Worm (Caenorhabditis elegans) whole organism, late embryonic: ENCODE data around the gene C05G5.5.

Experiments
- C08G9.2 ChIP-seq: sonication (generic microtip); optimal IDR thresholded peaks from 2 replicates; lab custom pipeline; 2016; ENCODE audit warnings: mild to moderate bottlenecking, missing genetic modification characterization, moderate library complexity, missing compliant biosample characterization
- C38D4.7 ChIP-seq: fragments of 200-800 bp; sonication (Bioruptor generic); optimal IDR thresholded peaks from 2 replicates; lab custom pipeline; 2018; ENCODE audit warnings: mild to moderate bottlenecking, missing genetic modification characterization, moderate library complexity, missing compliant biosample characterization
- K09A11.1 ChIP-seq: sonication (generic microtip); optimal IDR thresholded peaks from 2 replicates; lab custom pipeline; 2017; ENCODE audit warnings: antibody characterized with exemption, mild to moderate bottlenecking, missing genetic modification characterization, missing compliant biosample characterization; ENCODE audit not compliant: insufficient read depth
- Y22D7AL.16 ChIP-seq: sonication (generic microtip); optimal IDR thresholded peaks from 2 replicates; lab custom pipeline; 2016; ENCODE audit warnings: missing genetic modification characterization, missing compliant biosample characterization
- ahr-1 ChIP-seq: sonication (generic microtip); optimal IDR thresholded peaks from 2 replicates; lab custom pipeline; 2016; ENCODE audit warnings: missing genetic modification characterization, missing compliant biosample characterization
- ceh-14 ChIP-seq: sonication (generic microtip); optimal IDR thresholded peaks from 2 replicates; lab custom pipeline; 2016; ENCODE audit warnings: missing genotype, missing genetic modification characterization, missing compliant biosample characterization
- ceh-19 ChIP-seq: fragments of 200-800 bp; sonication (Bioruptor generic); optimal IDR thresholded peaks from 2 replicates; lab custom pipeline; 2018; ENCODE audit warnings: mild to moderate bottlenecking, missing genetic modification characterization, missing compliant biosample characterization
- ceh-2 ChIP-seq: sonication (generic microtip); optimal IDR thresholded peaks from 2 replicates; lab custom pipeline; 2016; ENCODE audit warnings: missing genotype, missing genetic modification characterization, missing compliant biosample characterization
- ceh-24 ChIP-seq: sonication (generic microtip); optimal IDR thresholded peaks from 2 replicates; lab custom pipeline; 2016; ENCODE audit warnings: mild to moderate bottlenecking, missing genetic modification characterization, missing compliant biosample characterization
- ceh-30 ChIP-seq: fragments of 150-350 bp; optimal IDR thresholded peaks from 2 replicates; lab custom pipeline; 2014; ENCODE audit warnings: missing biosample characterization, missing genetic modification characterization
- ceh-31 ChIP-seq: sonication (generic microtip); optimal IDR thresholded peaks from 2 replicates; lab custom pipeline; 2016; ENCODE audit warnings: missing genetic modification characterization, missing compliant biosample characterization
- ceh-34 ChIP-seq: sonication (generic microtip); optimal IDR thresholded peaks from 2 replicates; lab custom pipeline; 2016; ENCODE audit warnings: mild to moderate bottlenecking, missing genetic modification characterization, missing compliant biosample characterization
- ceh-45 ChIP-seq: fragments of 200-800 bp; sonication (Bioruptor generic); IDR thresholded peaks from 2 replicates; pipeline ENCODE4 v1.3.6; 2022; ENCODE audit warnings: missing genetic modification reagents, missing genetic modification characterization, missing compliant biosample characterization
- ceh-6 ChIP-seq: fragments of 200-800 bp; sonication (Bioruptor generic); optimal IDR thresholded peaks from 2 replicates; lab custom pipeline; 2018; ENCODE audit warnings: mild to moderate bottlenecking, missing genetic modification characterization, missing compliant biosample characterization
- ceh-9 ChIP-seq: sonication (generic microtip); optimal IDR thresholded peaks from 2 replicates; lab custom pipeline; 2016; ENCODE audit warnings: mild to moderate bottlenecking, missing genetic modification characterization, inconsistent platforms, missing compliant biosample characterization
- che-1 ChIP-seq: sonication (generic microtip); optimal IDR thresholded peaks from 2 replicates; lab custom pipeline; 2016; ENCODE audit warnings: mild to moderate bottlenecking, missing genetic modification characterization, missing compliant biosample characterization
- dmd-4 ChIP-seq: sonication (generic microtip); optimal IDR thresholded peaks from 2 replicates; lab custom pipeline; 2016; ENCODE audit warnings: borderline replicate concordance, missing genetic modification characterization, missing compliant biosample characterization
- elt-2 ChIP-seq: sonication (generic microtip); optimal IDR thresholded peaks from 2 replicates; lab custom pipeline; 2016; ENCODE audit warnings: missing genetic modification reagents, missing genetic modification characterization, missing compliant biosample characterization
- elt-4 ChIP-seq: sonication (generic microtip); optimal IDR thresholded peaks from 2 replicates; lab custom pipeline; 2016; ENCODE audit warnings: missing genetic modification characterization, missing compliant biosample characterization
- ets-4 ChIP-seq: sonication (generic microtip); optimal IDR thresholded peaks from 2 replicates; lab custom pipeline; 2016; ENCODE audit warnings: missing genetic modification characterization, missing compliant biosample characterization
- eyg-1 ChIP-seq: sonication (generic microtip); optimal IDR thresholded peaks from 2 replicates; lab custom pipeline; 2016; ENCODE audit warnings: missing genotype, missing genetic modification characterization, missing compliant biosample characterization
- fax-1 ChIP-seq: sonication (generic microtip); optimal IDR thresholded peaks from 2 replicates; lab custom pipeline; 2016; ENCODE audit warnings: missing genotype, missing genetic modification characterization, missing compliant biosample characterization
- fkh-10 ChIP-seq: fragments of 150-350 bp; optimal IDR thresholded peaks from 2 replicates; lab custom pipeline; 2014; ENCODE audit warnings: missing biosample characterization, missing genetic modification reagents, missing genetic modification characterization
- fkh-6 ChIP-seq: sonication (generic microtip); optimal IDR thresholded peaks from 2 replicates; lab custom pipeline; 2016; ENCODE audit warnings: missing genetic modification characterization, missing compliant biosample characterization
- hlh-13 ChIP-seq: fragments of 200-800 bp; sonication (Bioruptor generic); optimal IDR thresholded peaks from 2 replicates; lab custom pipeline; 2018; ENCODE audit warnings: mild to moderate bottlenecking, missing genetic modification characterization, missing compliant biosample characterization
- hlh-30 ChIP-seq: sonication (generic microtip); optimal IDR thresholded peaks from 2 replicates; lab custom pipeline; 2017; ENCODE audit warnings: antibody characterized with exemption, missing genetic modification characterization, missing compliant biosample characterization; ENCODE audit not compliant: insufficient read depth
- lim-6 ChIP-seq: sonication (generic microtip); optimal IDR thresholded peaks from 2 replicates; lab custom pipeline; 2016; ENCODE audit warnings: missing genetic modification characterization, missing compliant biosample characterization
- madf-2 ChIP-seq: sonication (generic microtip); optimal IDR thresholded peaks from 2 replicates; lab custom pipeline; 2017; ENCODE audit warnings: missing genetic modification characterization, missing compliant biosample characterization
- nfya-1 ChIP-seq: sonication (generic microtip); optimal IDR thresholded peaks from 2 replicates; lab custom pipeline; 2017; ENCODE audit warnings: missing genetic modification characterization, mild to moderate bottlenecking, missing compliant biosample characterization, antibody characterized with exemption, moderate library complexity
- nhr-11 ChIP-seq: fragments of 150-350 bp; optimal IDR thresholded peaks from 2 replicates; lab custom pipeline; 2014; ENCODE audit warnings: missing biosample characterization, missing genetic modification characterization
- nhr-232 ChIP-seq: sonication (generic microtip); optimal IDR thresholded peaks from 2 replicates; lab custom pipeline; 2016; ENCODE audit warnings: missing genetic modification characterization, missing compliant biosample characterization
- odd-2 ChIP-seq: sonication (generic microtip); optimal IDR thresholded peaks from 2 replicates; lab custom pipeline; 2017; ENCODE audit warnings: antibody characterized with exemption, mild to moderate bottlenecking, missing genetic modification characterization, missing compliant biosample characterization
- pag-3 ChIP-seq: sonication (generic microtip); optimal IDR thresholded peaks from 2 replicates; lab custom pipeline; 2016; ENCODE audit warnings: missing compliant biosample characterization, missing genetic modification characterization, borderline replicate concordance
- pat-9 ChIP-seq: fragments of 200-800 bp; sonication (Bioruptor generic); optimal IDR thresholded peaks from 2 replicates; lab custom pipeline; 2018; ENCODE audit warnings: mild to moderate bottlenecking, missing genetic modification characterization, moderate library complexity, missing compliant biosample characterization
- pax-1 ChIP-seq: fragments of 150-350 bp; optimal IDR thresholded peaks from 2 replicates; lab custom pipeline; 2014; ENCODE audit warnings: missing biosample characterization, missing genetic modification characterization
- pha-2 ChIP-seq: sonication (generic microtip); optimal IDR thresholded peaks from 2 replicates; lab custom pipeline; 2017; ENCODE audit warnings: mild to moderate bottlenecking, missing genetic modification characterization, missing compliant biosample characterization
- ref-2 ChIP-seq: sonication (generic microtip); optimal IDR thresholded peaks from 2 replicates; lab custom pipeline; 2016; ENCODE audit warnings: missing genetic modification characterization, missing compliant biosample characterization
- sdc-2 ChIP-seq: sonication (generic microtip); optimal IDR thresholded peaks from 2 replicates; lab custom pipeline; 2016; ENCODE audit warnings: missing genotype, missing genetic modification characterization, missing compliant biosample characterization
- sox-2 ChIP-seq: fragments of 200-800 bp; sonication (Bioruptor generic); IDR thresholded peaks from 2 replicates; pipeline ENCODE4 v1.3.6; 2022; ENCODE audit warnings: missing genetic modification reagents, missing genetic modification characterization, missing compliant biosample characterization
- sox-4 ChIP-seq: sonication (generic microtip); optimal IDR thresholded peaks from 2 replicates; lab custom pipeline; 2017; ENCODE audit warnings: mild to moderate bottlenecking, missing genetic modification characterization, inconsistent platforms, missing compliant biosample characterization
- syd-9 ChIP-seq: sonication (generic microtip); optimal IDR thresholded peaks from 2 replicates; lab custom pipeline; 2016; ENCODE audit warnings: mild to moderate bottlenecking, missing genetic modification characterization, moderate library complexity, missing compliant biosample characterization
- tbx-2 ChIP-seq: sonication (generic microtip); optimal IDR thresholded peaks from 2 replicates; lab custom pipeline; 2016; ENCODE audit warnings: missing genetic modification characterization, missing compliant biosample characterization
- unc-55 ChIP-seq: sonication (generic microtip); optimal IDR thresholded peaks from 2 replicates; lab custom pipeline; 2017; ENCODE audit warnings: missing biosample characterization, missing genetic modification reagents, missing genetic modification characterization
- unc-86 ChIP-seq: sonication (generic microtip); optimal IDR thresholded peaks from 2 replicates; lab custom pipeline; 2016; ENCODE audit warnings: missing genetic modification characterization, missing compliant biosample characterization
- ztf-16 ChIP-seq: sonication (generic microtip); optimal IDR thresholded peaks from 2 replicates; lab custom pipeline; 2017; ENCODE audit warnings: missing genetic modification characterization, missing compliant biosample characterization

The C05G5.5 gene

DNA sequence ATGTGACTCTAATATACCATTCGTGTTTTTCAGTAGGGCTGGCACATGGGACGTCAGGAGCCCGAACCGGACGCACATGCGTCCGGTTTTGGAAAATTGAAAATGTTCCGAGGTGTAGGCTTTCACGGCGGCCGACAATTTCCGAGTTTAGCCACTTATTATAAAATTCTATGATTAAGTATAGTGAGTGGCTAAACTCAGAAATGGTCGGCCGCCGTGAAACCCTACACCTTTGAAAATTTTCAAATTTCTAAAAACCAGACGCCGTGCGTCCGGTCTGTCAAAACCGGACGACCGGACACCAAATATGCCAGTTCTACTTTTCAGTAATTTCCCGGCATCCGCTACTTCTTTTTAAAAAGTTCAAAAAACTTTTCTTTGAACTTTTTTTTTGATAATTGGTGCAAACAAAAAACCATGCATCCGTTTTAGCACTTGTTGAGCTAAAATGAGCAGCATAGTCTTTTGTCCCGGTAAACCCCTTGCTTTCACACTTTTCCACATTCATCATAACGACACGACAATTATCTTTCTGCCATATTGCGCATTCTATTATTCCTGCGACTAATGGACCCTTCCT, 3.2 kb downstream of the C05G5.5 start:
- TF ChIP-seq sox-2 (GFP tag; lab: Robert Waterston, UW) (peak; percentile 47; the same call in 1 of the 2 replicates), ceh-34 (tag; lab: Kevin White, UChicago) (no peak), ref-2 (no peak), ets-4 (no peak), sdc-2 (tag; lab: Kevin White, UChicago) (no peak)

DNA sequence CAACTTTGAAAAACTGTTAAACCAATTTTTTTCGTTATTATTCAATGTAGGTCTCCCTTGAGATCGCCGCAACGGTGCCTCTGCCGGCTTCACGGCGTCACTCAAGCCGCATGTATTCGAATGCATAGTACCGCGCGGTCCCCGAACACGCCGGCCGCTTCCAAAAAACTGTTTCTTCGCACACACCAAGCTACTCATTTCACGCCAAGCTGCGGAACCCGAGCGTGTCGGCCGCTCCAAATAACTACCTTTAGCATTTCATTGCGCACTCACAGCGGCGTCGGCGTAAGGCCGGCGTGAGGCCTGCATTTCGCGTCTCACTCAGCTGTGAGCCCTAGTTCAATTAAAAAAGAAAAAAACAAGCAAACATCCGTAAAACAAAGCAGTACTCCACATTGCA, 4.3 kb downstream of the C05G5.5 start:
- TF ChIP-seq nfya-1 (tag; lab: Kevin White, UChicago) (no peak), nhr-232 (no peak), C08G9.2 (tag; lab: Kevin White, UChicago) (peak; percentile 3)

DNA sequence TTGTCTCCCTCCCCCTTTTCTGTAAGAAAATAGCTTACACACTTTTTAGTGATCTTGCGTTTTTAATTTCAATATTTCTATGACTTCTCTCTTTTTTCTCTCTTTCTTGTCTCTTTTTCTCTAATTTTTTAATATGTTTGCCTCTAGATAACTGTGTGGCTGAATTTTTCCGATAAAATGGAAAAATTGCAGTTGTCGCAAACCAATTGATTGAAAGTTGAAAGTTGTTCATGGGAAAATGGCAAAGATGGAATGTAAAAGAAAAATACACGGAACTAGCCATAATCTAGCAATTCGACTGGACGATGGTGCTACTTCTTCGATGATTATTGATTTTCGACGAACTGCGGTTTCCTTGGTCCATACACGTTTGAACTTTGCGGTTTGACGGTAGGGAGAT, 5.1 kb downstream of the C05G5.5 start:
- TF ChIP-seq C08G9.2 (tag; lab: Kevin White, UChicago) (no peak), pha-2 (tag; lab: Kevin White, UChicago) (no peak), fax-1 (tag; lab: Kevin White, UChicago) (no peak), elt-4 (tag; lab: Kevin White, UChicago) (no peak)
- TF ChIP-seq, all 69 proteins: peak for 0

DNA sequence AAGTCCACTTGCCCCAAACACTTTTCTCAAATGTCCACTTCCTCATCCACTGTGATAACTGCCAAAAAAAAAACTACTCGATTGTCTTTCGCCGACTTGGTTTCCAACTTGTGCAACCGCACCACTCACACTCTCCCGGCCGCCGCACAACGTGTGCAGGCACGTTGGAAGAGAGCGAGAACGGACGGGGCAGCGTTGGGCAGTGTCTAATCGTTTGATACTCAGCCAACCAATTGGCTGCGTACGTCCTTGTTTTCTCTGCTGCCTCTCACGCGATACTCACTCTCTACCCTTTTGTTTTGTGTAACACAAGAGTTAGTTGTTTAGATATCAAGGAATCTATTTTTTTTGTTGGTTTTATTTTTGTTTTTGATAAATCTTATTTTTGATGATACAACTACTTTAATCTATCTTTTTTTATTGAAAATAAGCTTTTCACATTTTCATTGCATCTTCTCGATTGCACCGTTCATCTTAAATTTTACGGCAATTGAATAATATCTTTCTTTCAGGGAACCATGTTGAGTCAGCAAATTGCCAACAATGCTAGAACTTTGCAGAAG, 7.3 kb downstream of the C05G5.5 start, which contains the start of gene sucl-1:
sucl-1 (plus strand) TSS at position 513 of the 563 bp plus-strand sequence.
- TF ChIP-seq fkh-6 (tag; lab: Kevin White, UChicago) = peak; percentile 10
- peak; percentile 65 for TF ChIP-seq ceh-14 (tag; lab: Kevin White, UChicago)
- TF ChIP-seq K09A11.1 = peak; percentile 5
- TF ChIP-seq ceh-2 (tag; lab: Kevin White, UChicago) = no peak
- no peak for TF ChIP-seq fax-1 (tag; lab: Kevin White, UChicago)
- TF ChIP-seq ceh-6 (GFP tag; lab: Kevin White, UChicago) = peak; percentile 32
- TF ChIP-seq ceh-45 (GFP tag; lab: Robert Waterston, UW) = no peak
- TF ChIP-seq syd-9 = peak; percentile 76
- TF ChIP-seq pax-1 (tag; lab: Kevin White, UChicago) = peak; percentile 6
- TF ChIP-seq lim-6 (tag; lab: Kevin White, UChicago) = no peak
- no peak for TF ChIP-seq hlh-13 (GFP tag; lab: Kevin White, UChicago)
- TF ChIP-seq pag-3 (tag; lab: Kevin White, UChicago) = no peak
- no peak for TF ChIP-seq ahr-1
- TF ChIP-seq ztf-16 (tag; lab: Kevin White, UChicago) = no peak
- peak; percentile 74 for TF ChIP-seq tbx-2 (tag; lab: Kevin White, UChicago)
- peak; percentile 64 for TF ChIP-seq elt-2 (tag; lab: Kevin White, UChicago)
- no peak for TF ChIP-seq nhr-11 (tag; lab: Kevin White, UChicago)
- no peak for TF ChIP-seq unc-86 (tag; lab: Kevin White, UChicago)
- no peak for TF ChIP-seq ceh-24 (tag; lab: Kevin White, UChicago)
- TF ChIP-seq Y22D7AL.16 = no peak
- TF ChIP-seq che-1 (tag; lab: Kevin White, UChicago) = no peak
- peak; percentile 58 for TF ChIP-seq pat-9
- TF ChIP-seq hlh-30 (tag; lab: Kevin White, UChicago) = peak; percentile 45
- peak; percentile 92 for TF ChIP-seq ceh-31 (tag; lab: Kevin White, UChicago)
- TF ChIP-seq eyg-1 = no peak
- no peak for TF ChIP-seq madf-2
- TF ChIP-seq ceh-19 (GFP tag; lab: Kevin White, UChicago) = no peak
- TF ChIP-seq ets-4 = no peak
- no peak for TF ChIP-seq C38D4.7 (GFP tag; lab: Kevin White, UChicago)
- TF ChIP-seq ceh-30 = no peak
- no peak for TF ChIP-seq C08G9.2 (tag; lab: Kevin White, UChicago)
- TF ChIP-seq dmd-4 (tag; lab: Kevin White, UChicago) = no peak
- no peak for TF ChIP-seq odd-2 (tag; lab: Kevin White, UChicago)
- peak; percentile 77 for TF ChIP-seq sdc-2 (tag; lab: Kevin White, UChicago)
- TF ChIP-seq sox-2 (GFP tag; lab: Robert Waterston, UW) = no peak
- peak; percentile 11 for TF ChIP-seq pha-2 (tag; lab: Kevin White, UChicago)
- TF ChIP-seq ceh-9 (tag; lab: Kevin White, UChicago) = no peak
- no peak for TF ChIP-seq sox-4
- no peak for TF ChIP-seq fkh-10 (GFP tag; lab: Kevin White, UChicago)
- TF ChIP-seq unc-55 (GFP tag; lab: Kevin White, UChicago) = peak; percentile 49
